Worm (Caenorhabditis elegans) whole organism, mixed stage, embryonic: Measurements from ENCODE around the gene dct-11.

Experiments
- ces-1 ChIP-seq: fragments of 150-350 bp; optimal IDR thresholded peaks from 2 replicates; lab custom pipeline; 2014; ENCODE audit warnings: missing biosample characterization, missing genetic modification reagents, missing genetic modification characterization
- cnd-1 ChIP-seq: fragments of 200-800 bp; sonication (Bioruptor generic); optimal IDR thresholded peaks from 2 replicates; lab custom pipeline; 2018; ENCODE audit warnings: mild to moderate bottlenecking, missing genetic modification characterization, missing compliant biosample characterization
- flh-1 ChIP-seq: fragments of 200-800 bp; sonication (Bioruptor generic); optimal IDR thresholded peaks from 2 replicates; lab custom pipeline; 2018; ENCODE audit warnings: mild to moderate bottlenecking, missing genetic modification characterization, moderate library complexity, missing compliant biosample characterization
- mab-5 ChIP-seq: fragments of 150-350 bp; optimal IDR thresholded peaks from 2 replicates; lab custom pipeline; 2014; ENCODE audit warnings: missing biosample characterization, missing genetic modification characterization
- nhr-28 ChIP-seq: fragments of 150-350 bp; optimal IDR thresholded peaks from 2 replicates; lab custom pipeline; 2014; ENCODE audit warnings: missing biosample characterization, missing genetic modification characterization
- snpc-4 ChIP-seq: fragments of 150-350 bp; optimal IDR thresholded peaks from 2 replicates; lab custom pipeline; 2014; ENCODE audit warnings: missing biosample characterization, missing genetic modification characterization
- sptf-1 ChIP-seq: sonication (generic microtip); optimal IDR thresholded peaks from 2 replicates; lab custom pipeline; 2017; ENCODE audit warnings: mild to moderate bottlenecking, missing genetic modification characterization, moderate library complexity, missing compliant biosample characterization
- ztf-11 ChIP-seq: fragments of 150-350 bp; optimal IDR thresholded peaks from 2 replicates; lab custom pipeline; 2014; ENCODE audit warnings: missing biosample characterization, missing genetic modification characterization

DNA sequence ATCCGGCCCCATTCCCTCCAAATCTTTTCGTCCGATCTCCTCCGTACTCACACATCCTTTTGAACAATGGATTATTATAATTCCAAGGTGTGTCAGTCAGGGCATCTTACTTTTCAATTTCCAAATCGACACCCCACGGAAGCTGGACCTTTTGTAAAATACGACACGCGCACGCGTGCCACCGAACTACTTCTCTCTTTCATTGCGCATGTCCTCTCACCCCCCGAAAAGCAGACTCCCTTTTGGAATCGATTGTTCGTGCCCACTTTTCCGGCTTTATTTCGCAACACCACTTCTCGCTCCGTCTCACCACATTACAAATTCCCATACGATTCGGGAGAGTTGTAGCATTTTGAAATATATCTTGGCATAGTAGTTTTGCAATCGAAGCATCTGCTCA, 7.7 kb upstream of the dct-11 start:
- TF ChIP-seq ces-1 (GFP tag; lab: Kevin White, UChicago), result peak; percentile 36
- no peak for TF ChIP-seq snpc-4 (tag; lab: Kevin White, UChicago)
- no peak for TF ChIP-seq ztf-11 (tag; lab: Kevin White, UChicago)
- TF ChIP-seq sptf-1 (tag; lab: Kevin White, UChicago), result no peak
- no peak for TF ChIP-seq nhr-28 (tag; lab: Kevin White, UChicago)
- no peak for TF ChIP-seq cnd-1 (tag; lab: Kevin White, UChicago)
- no peak for TF ChIP-seq mab-5 (tag; lab: Kevin White, UChicago)
- no peak for TF ChIP-seq flh-1 (GFP tag; lab: Kevin White, UChicago)
